Worm (Caenorhabditis elegans) whole organism, young adult: Measurements from ENCODE around the gene C26E1.1.

Experiments used
- B0261.1 ChIP-seq: sonication (generic microtip); optimal IDR thresholded peaks from 2 replicates; lab custom pipeline; 2016; ENCODE audit warnings: mild to moderate bottlenecking, missing genetic modification characterization, moderate library complexity, missing compliant biosample characterization
- F22D6.2 ChIP-seq: sonication (generic microtip); optimal IDR thresholded peaks from 2 replicates; lab custom pipeline; 2016; ENCODE audit warnings: mild to moderate bottlenecking, missing genetic modification characterization, missing compliant biosample characterization
- F23B12.7 ChIP-seq: sonication (generic microtip); optimal IDR thresholded peaks from 2 replicates; lab custom pipeline; 2017; ENCODE audit warnings: missing genetic modification characterization, mild to moderate bottlenecking, missing compliant biosample characterization, antibody characterized with exemption, moderate library complexity; ENCODE audit not compliant: insufficient read depth
- F33H1.4 ChIP-seq: fragments of 200-800 bp; sonication (Bioruptor generic); IDR thresholded peaks from 2 replicates; pipeline ENCODE4 v1.3.6; 2022; ENCODE audit warnings: missing genetic modification reagents, missing genetic modification characterization, missing compliant biosample characterization
- F39B2.1 ChIP-seq: fragments of 200-800 bp; sonication (Bioruptor generic); IDR thresholded peaks from 2 replicates; pipeline ENCODE4 v1.3.6; 2022; ENCODE audit warnings: missing genetic modification reagents, missing genetic modification characterization, missing compliant biosample characterization
- F57A8.1 ChIP-seq: fragments of 200-800 bp; sonication (Bioruptor generic); optimal IDR thresholded peaks from 2 replicates; lab custom pipeline; 2018; ENCODE audit warnings: mild to moderate bottlenecking, missing genetic modification characterization, moderate library complexity, missing compliant biosample characterization
- F57C9.4 ChIP-seq: sonication (generic microtip); optimal IDR thresholded peaks from 2 replicates; lab custom pipeline; 2017; ENCODE audit warnings: mild to moderate bottlenecking, missing genetic modification characterization, missing compliant biosample characterization
- K12H6.12 ChIP-seq: fragments of 200-800 bp; sonication (Bioruptor generic); optimal IDR thresholded peaks from 2 replicates; lab custom pipeline; 2018; ENCODE audit warnings: mild to moderate bottlenecking, missing genetic modification characterization, missing compliant biosample characterization
- T26A5.8 ChIP-seq: sonication (generic microtip); optimal IDR thresholded peaks from 2 replicates; lab custom pipeline; 2016; ENCODE audit warnings: missing genetic modification characterization, missing compliant biosample characterization
- Y53F4B.3 ChIP-seq: fragments of 200-800 bp; sonication (Bioruptor generic); IDR thresholded peaks from 2 replicates; pipeline ENCODE4 v1.3.6; 2022; ENCODE audit warnings: missing genetic modification reagents, missing genetic modification characterization, missing compliant biosample characterization
- Y53G8AR.9 ChIP-seq: fragments of 200-800 bp; sonication (Bioruptor generic); conservative IDR thresholded peaks from 2 replicates; pipeline ENCODE4 v1.3.6; 2022; ENCODE audit warnings: missing genetic modification reagents, missing genetic modification characterization, missing compliant biosample characterization
- Y56A3A.18 ChIP-seq: fragments of 200-800 bp; sonication (Bioruptor generic); IDR thresholded peaks from 2 replicates; pipeline ENCODE4 v1.3.6; 2022; ENCODE audit warnings: missing genetic modification reagents, missing genetic modification characterization, missing compliant biosample characterization
- ZK185.1 ChIP-seq: sonication (generic microtip); optimal IDR thresholded peaks from 2 replicates; lab custom pipeline; 2016; ENCODE audit warnings: mild to moderate bottlenecking, missing genetic modification characterization, missing compliant biosample characterization; ENCODE audit not compliant: poor library complexity, severe bottlenecking
- akir-1 ChIP-seq: fragments of 200-800 bp; sonication (Bioruptor generic); optimal IDR thresholded peaks from 2 replicates; lab custom pipeline; 2018; ENCODE audit warnings: mild to moderate bottlenecking, missing genetic modification characterization, moderate library complexity, missing compliant biosample characterization
- ama-1 ChIP-seq, 3 experiments: fragments of 150-350 bp in 1 of 3; sonication (generic microtip) in 2 of 3; optimal IDR thresholded peaks; 2 replicates each; lab custom pipeline; 2014 to 2018; ENCODE audit warnings: missing biosample characterization in 2 of 3, missing genetic modification characterization in 2 of 3, missing genetic modification reagents in 2 of 3
- aptf-3 ChIP-seq: fragments of 200-800 bp; sonication (Bioruptor generic); IDR thresholded peaks from 2 replicates; pipeline ENCODE4 v1.3.6; 2022; ENCODE audit warnings: missing genetic modification characterization, missing compliant biosample characterization
- attf-5 ChIP-seq: fragments of 200-800 bp; sonication (Bioruptor generic); optimal IDR thresholded peaks from 2 replicates; lab custom pipeline; 2018; ENCODE audit warnings: mild to moderate bottlenecking, missing genetic modification characterization, missing compliant biosample characterization
- cebp-1 ChIP-seq, 2 experiments: fragments of 200-800 bp in 1 of 2; sonication (Bioruptor generic) in 1 of 2; sonication (generic microtip) in 1 of 2; IDR thresholded peaks in 1 of 2; optimal IDR thresholded peaks in 1 of 2; 2 replicates each; pipeline versions ENCODE4 v1.3.6 to Lab custom; 2017 to 2022; ENCODE audit warnings: missing compliant biosample characterization in 2 of 2, missing genetic modification characterization in 2 of 2, mild to moderate bottlenecking in 1 of 2, missing genetic modification reagents in 1 of 2, moderate library complexity in 1 of 2
- ceh-27 ChIP-seq: fragments of 200-800 bp; sonication (Bioruptor generic); optimal IDR thresholded peaks from 2 replicates; lab custom pipeline; 2018; ENCODE audit warnings: mild to moderate bottlenecking, missing genetic modification characterization, moderate library complexity, missing compliant biosample characterization
- ceh-58 ChIP-seq: fragments of 200-800 bp; sonication (Bioruptor generic); IDR thresholded peaks from 2 replicates; pipeline ENCODE4 v1.3.6; 2022; ENCODE audit warnings: missing genetic modification characterization, missing compliant biosample characterization
- ceh-91 ChIP-seq: fragments of 200-800 bp; sonication (Bioruptor generic); IDR thresholded peaks from 2 replicates; pipeline ENCODE4 v1.3.6; 2022; ENCODE audit warnings: missing genetic modification reagents, missing genetic modification characterization, missing compliant biosample characterization
- chd-7 ChIP-seq: sonication (generic microtip); optimal IDR thresholded peaks from 2 replicates; lab custom pipeline; 2016; ENCODE audit warnings: mild to moderate bottlenecking, missing genetic modification characterization, moderate library complexity, missing compliant biosample characterization
- efl-1 ChIP-seq: fragments of 150-350 bp; optimal IDR thresholded peaks from 2 replicates; lab custom pipeline; 2014; ENCODE audit warnings: missing biosample characterization, missing genetic modification reagents, missing genetic modification characterization
- egl-44 ChIP-seq: fragments of 200-800 bp; sonication (Bioruptor generic); IDR thresholded peaks from 2 replicates; pipeline ENCODE4 v1.3.6; 2022; ENCODE audit warnings: missing genetic modification reagents, missing genetic modification characterization, missing compliant biosample characterization
- hlh-12 ChIP-seq: sonication (generic microtip); optimal IDR thresholded peaks from 2 replicates; lab custom pipeline; 2016; ENCODE audit warnings: missing genetic modification characterization, missing compliant biosample characterization
- hsf-1 ChIP-seq: fragments of 200-800 bp; sonication (Bioruptor generic); IDR thresholded peaks from 2 replicates; pipeline ENCODE4 v1.3.6; 2022; ENCODE audit warnings: missing genetic modification reagents, missing genetic modification characterization, missing compliant biosample characterization
- lag-1 ChIP-seq: fragments of 200-800 bp; sonication (Bioruptor generic); IDR thresholded peaks from 2 replicates; pipeline ENCODE4 v1.3.6; 2022; ENCODE audit warnings: missing genetic modification reagents, missing genetic modification characterization, missing compliant biosample characterization
- let-607 ChIP-seq, 2 experiments: fragments of 200-800 bp in 1 of 2; sonication (Bioruptor generic) in 1 of 2; sonication (generic microtip) in 1 of 2; optimal IDR thresholded peaks; 2 replicates each; lab custom pipeline; 2016 to 2018; ENCODE audit warnings: mild to moderate bottlenecking in 2 of 2, missing compliant biosample characterization in 2 of 2, missing genetic modification characterization in 2 of 2, moderate library complexity in 2 of 2, missing genotype in 1 of 2
- lin-26 ChIP-seq: fragments of 200-800 bp; sonication (Bioruptor generic); IDR thresholded peaks from 2 replicates; pipeline ENCODE4 v1.3.6; 2022; ENCODE audit warnings: missing genetic modification reagents, missing genetic modification characterization, missing compliant biosample characterization
- lin-35 ChIP-seq, 3 experiments: fragments of 150-350 bp in 2 of 3; sonication (generic microtip) in 1 of 3; optimal IDR thresholded peaks; 2 replicates each; lab custom pipeline; 2014 to 2018; ENCODE audit warnings: missing biosample characterization in 3 of 3, missing genetic modification characterization in 3 of 3, missing genetic modification reagents in 3 of 3
- lsl-1 ChIP-seq: fragments of 200-800 bp; sonication (Bioruptor generic); optimal IDR thresholded peaks from 2 replicates; lab custom pipeline; 2018; ENCODE audit warnings: mild to moderate bottlenecking, missing genetic modification characterization, moderate library complexity, missing compliant biosample characterization
- mes-4 ChIP-seq: sonication (generic microtip); optimal IDR thresholded peaks from 2 replicates; lab custom pipeline; 2016; ENCODE audit warnings: missing genotype, missing genetic modification characterization, missing compliant biosample characterization
- mxl-1 ChIP-seq: sonication (generic microtip); optimal IDR thresholded peaks from 2 replicates; lab custom pipeline; 2016; ENCODE audit warnings: missing genetic modification characterization, missing compliant biosample characterization
- nhr-80 ChIP-seq: sonication (generic microtip); optimal IDR thresholded peaks from 2 replicates; lab custom pipeline; 2016; ENCODE audit warnings: missing genetic modification characterization, missing compliant biosample characterization
- rcor-1 ChIP-seq: fragments of 200-800 bp; sonication (Bioruptor generic); IDR thresholded peaks from 2 replicates; pipeline ENCODE4 v1.3.6; 2022; ENCODE audit warnings: missing genetic modification reagents, missing genetic modification characterization, missing compliant biosample characterization
- rec-8 ChIP-seq, 2 experiments: sonication (generic microtip); optimal IDR thresholded peaks; 2 replicates each; lab custom pipeline; 2016; ENCODE audit warnings: mild to moderate bottlenecking in 2 of 2, missing genetic modification characterization in 2 of 2, missing genetic modification reagents in 2 of 2, missing genotype in 2 of 2, missing biosample characterization in 1 of 2, missing compliant biosample characterization in 1 of 2, moderate library complexity in 1 of 2
- tbx-9 ChIP-seq: sonication (generic microtip); optimal IDR thresholded peaks from 2 replicates; lab custom pipeline; 2016; ENCODE audit warnings: borderline replicate concordance, missing genetic modification characterization, inconsistent platforms, missing compliant biosample characterization
- tlf-1 ChIP-seq: fragments of 200-800 bp; sonication (Bioruptor generic); optimal IDR thresholded peaks from 2 replicates; lab custom pipeline; 2018; ENCODE audit warnings: mild to moderate bottlenecking, missing genetic modification characterization, missing compliant biosample characterization
- ztf-26 ChIP-seq: sonication (generic microtip); optimal IDR thresholded peaks from 2 replicates; lab custom pipeline; 2017; ENCODE audit warnings: missing genetic modification characterization, missing compliant biosample characterization
- ztf-6 ChIP-seq: fragments of 200-800 bp; sonication (Bioruptor generic); IDR thresholded peaks from 2 replicates; pipeline ENCODE4 v1.3.6; 2022; ENCODE audit warnings: missing genetic modification reagents, missing genetic modification characterization, missing compliant biosample characterization

The C26E1.1 gene

ce11 chrV:13301443-13301842 lies 4.1 kb downstream of the C26E1.1 start, which contains the start of gene ceh-79:
ceh-79 (plus strand) TSS chrV:13301833.
- TF ChIP-seq lsl-1 (GFP tag; lab: Kevin White, UChicago) = no peak
- TF ChIP-seq egl-44 = no peak
- TF ChIP-seq nhr-80 (tag; lab: Kevin White, UChicago) = peak; percentile 58
- TF ChIP-seq hlh-12 (tag; lab: Kevin White, UChicago) = no peak
- no peak for TF ChIP-seq F39B2.1 (GFP tag; lab: Robert Waterston, UW)
- TF ChIP-seq F57A8.1 (GFP tag; lab: Kevin White, UChicago) = no peak

ce11 chrV:13304663-13305188 lies 7.4 kb downstream of the C26E1.1 start, which contains the start of gene C26E1.2:
C26E1.2 (plus strand) TSS chrV:13305138.
- TF ChIP-seq nhr-80 (tag; lab: Kevin White, UChicago) (peak; percentile 73), cebp-1 (GFP tag; IDR thresholded peaks at IDR 0.05; lab: Robert Waterston, UW) (no peak), cebp-1 (tag; optimal IDR thresholded peaks at IDR 0.05; lab: Kevin White, UChicago) (peak; percentile 15), lag-1 (GFP tag; lab: Robert Waterston, UW) (no peak)
- TF ChIP-seq, all 124 proteins: peak for 2

- TF ChIP-seq tbx-9 (tag; lab: Kevin White, UChicago) (no peak), ZK185.1 (tag; lab: Kevin White, UChicago) (no peak), chd-7 (no peak), efl-1 (GFP tag; lab: Kevin White, UChicago) (no peak), Y53F4B.3 (GFP tag; lab: Robert Waterston, UW) (no peak), T26A5.8 (tag; lab: Kevin White, UChicago) (no peak), tlf-1 (GFP tag; lab: Kevin White, UChicago) (no peak)
These were observed 11.3 kb downstream of the C26E1.1 start, which contains the start of gene C50B6.1 for ce11 chrV:13308616-13309015. C50B6.1 (plus strand) TSS chrV:13308916.

ce11 chrV:13309806-13310205 lies 12.5 kb downstream of the C26E1.1 start:
- TF ChIP-seq ceh-27 = no peak
- TF ChIP-seq B0261.1 = no peak
- peak; percentile 29 for TF ChIP-seq F33H1.4 (GFP tag; lab: Robert Waterston, UW)
- TF ChIP-seq K12H6.12 = no peak
- peak; percentile 68 for TF ChIP-seq hsf-1 (GFP tag; lab: Robert Waterston, UW)
- TF ChIP-seq ztf-6 (GFP tag; lab: Robert Waterston, UW) = no peak
- peak; percentile 54 for TF ChIP-seq tlf-1 (GFP tag; lab: Kevin White, UChicago)
- no peak for TF ChIP-seq ceh-58
- no peak for TF ChIP-seq T26A5.8 (tag; lab: Kevin White, UChicago)
- no peak for TF ChIP-seq ceh-91 (GFP tag; lab: Robert Waterston, UW)
- TF ChIP-seq chd-7 = no peak
- TF ChIP-seq attf-5 (GFP tag; lab: Kevin White, UChicago) = no peak
- TF ChIP-seq lin-35 (GFP tag; optimal IDR thresholded peaks at IDR 0.05; lab: Kevin White, UChicago) = no peak
- TF ChIP-seq Y56A3A.18 = no peak
- no peak for TF ChIP-seq rec-8 (tag; optimal IDR thresholded peaks at IDR 0.05; lab: Kevin White, UChicago)
- TF ChIP-seq F23B12.7 (tag; lab: Kevin White, UChicago) = no peak
- no peak for TF ChIP-seq egl-44
- TF ChIP-seq ztf-26 (tag; lab: Kevin White, UChicago) = no peak
- TF ChIP-seq mxl-1 (tag; lab: Kevin White, UChicago) = no peak
- 0 out of 2 replicates have a peak, but pooled peaks have one; percentile 14 for TF ChIP-seq rcor-1 (GFP tag; lab: Robert Waterston, UW)
- TF ChIP-seq ama-1 (optimal IDR thresholded peaks at IDR 0.05; lab: Kevin White, UChicago) = no peak
- no peak for TF ChIP-seq ama-1 (GFP tag; optimal IDR thresholded peaks at IDR 0.05; lab: Kevin White, UChicago)
- no peak for TF ChIP-seq F22D6.2 (tag; lab: Kevin White, UChicago)
- TF ChIP-seq Y53G8AR.9 (GFP tag; lab: Robert Waterston, UW) = peak; percentile 43; the same call in 1 of the 2 replicates
- TF ChIP-seq akir-1 (GFP tag; lab: Kevin White, UChicago) = no peak
- TF ChIP-seq ZK185.1 (tag; lab: Kevin White, UChicago) = no peak
- no peak for TF ChIP-seq F57C9.4 (tag; lab: Kevin White, UChicago)
- no peak for TF ChIP-seq aptf-3 (GFP tag; lab: Robert Waterston, UW)
- TF ChIP-seq let-607 (tag; optimal IDR thresholded peaks at IDR 0.05; lab: Kevin White, UChicago) = no peak
- TF ChIP-seq mes-4 = no peak
- TF ChIP-seq lin-26 (GFP tag; lab: Robert Waterston, UW) = no peak
